Worm (Caenorhabditis elegans) whole organism, L3 larva: ENCODE results near the gene znf-598.

Experiments used
- fkh-10 ChIP-seq: sonication (generic microtip); optimal IDR thresholded peaks from 2 replicates; lab custom pipeline; 2017; ENCODE audit warnings: missing biosample characterization, missing genetic modification reagents, missing genetic modification characterization
- hmg-11 ChIP-seq: sonication (generic microtip); optimal IDR thresholded peaks from 2 replicates; lab custom pipeline; 2016; ENCODE audit warnings: missing genetic modification characterization, missing compliant biosample characterization
- nhr-28 ChIP-seq: fragments of 150-350 bp; optimal IDR thresholded peaks from 2 replicates; lab custom pipeline; 2014; ENCODE audit warnings: missing biosample characterization, missing genetic modification characterization
- pqm-1 ChIP-seq: fragments of 150-350 bp; optimal IDR thresholded peaks from 2 replicates; lab custom pipeline; 2017; ENCODE audit warnings: missing biosample characterization, missing genetic modification characterization, inconsistent platforms
- snpc-4 ChIP-seq: fragments of 150-350 bp; optimal IDR thresholded peaks from 2 replicates; lab custom pipeline; 2014; ENCODE audit warnings: missing biosample characterization, missing genetic modification characterization

DNA sequence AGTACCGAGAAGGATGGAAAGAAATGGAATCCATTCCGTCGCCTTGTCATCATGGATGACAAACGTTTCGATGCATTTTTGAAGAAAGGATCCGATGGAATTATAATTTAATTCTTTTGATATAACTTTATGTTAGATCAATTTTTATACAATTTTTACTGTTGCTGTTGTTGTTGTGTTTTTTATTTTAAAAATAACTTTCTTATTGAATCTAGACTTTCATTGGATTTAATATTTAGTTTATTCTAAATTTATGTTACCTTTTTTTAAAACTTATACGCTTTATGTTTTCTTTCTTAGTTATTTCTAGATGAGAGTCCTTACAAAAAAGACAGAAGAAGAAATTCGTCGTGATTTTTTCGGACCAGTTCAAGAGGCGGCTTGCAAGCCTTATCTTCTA is 29.4 kb downstream of the znf-598 start, which contains the start of gene ZK1127.3:
- TF ChIP-seq snpc-4 (tag; lab: Kevin White, UChicago), result no peak
- no peak for TF ChIP-seq nhr-28 (tag; lab: Kevin White, UChicago)
- TF ChIP-seq fkh-10, result no peak
- no peak for TF ChIP-seq hmg-11 (tag; lab: Kevin White, UChicago)
- no peak for TF ChIP-seq pqm-1 (tag; lab: Kevin White, UChicago)
